Comparison of ENCODE assay signal across 3 fruit fly cellular contexts in genomic region chr3L:16041260-16042079, dm6.
TF ChIP-seq lines count a peak whose summit lies in the region.

No protein-coding gene starts in this region.

TF ChIP-seq in whole organism, embryonic, 481 proteins besides CTCF, POLR2A, EP300 and RAD21 (continued from another document):
- TF ChIP-seq Dbx (GFP tag; IDR thresholded peaks at IDR 0.05; lab: Robert Waterston, UW) (peak; percentile 7; the same call in 1 of the 3 replicates), chm (GFP tag; IDR thresholded peaks at IDR 0.05; lab: Robert Waterston, UW) (peak; percentile 13; the same call in 1 of the 2 replicates), ash1 (GFP tag; optimal IDR thresholded peaks at IDR 0.05; lab: Kevin White, UChicago) (peak; percentile 8), bsh (GFP tag; optimal IDR thresholded peaks at IDR 0.05; lab: Kevin White, UChicago) (peak in 1 of 2 experiments; percentile 76), crc (GFP tag; optimal IDR thresholded peaks at IDR 0.05; lab: Kevin White, UChicago) (no peak), CG6272 (GFP tag; IDR thresholded peaks at IDR 0.05; lab: Robert Waterston, UW) (peak; percentile 30; the same call in 1 of the 2 replicates), ham (GFP tag; IDR thresholded peaks at IDR 0.05; lab: Robert Waterston, UW) (no peak), Ets65A (GFP tag; lab: Kevin White, UChicago) (no peak), CG6813 (GFP tag; optimal IDR thresholded peaks at IDR 0.05; lab: Kevin White, UChicago) (no peak), cg (GFP tag; optimal IDR thresholded peaks at IDR 0.05; lab: Kevin White, UChicago) (peak; percentile 24), mld (GFP tag; IDR thresholded peaks at IDR 0.05; lab: Robert Waterston, UW; ENCODE audit: partially characterized antibody) (0 out of 3 replicates have a peak, but pooled peaks have one; percentile 53), nom (GFP tag; optimal IDR thresholded peaks at IDR 0.05; lab: Kevin White, UChicago) (peak; percentile 97), Med (GFP tag; lab: Kevin White, UChicago) (peak; percentile 20), Opbp (GFP tag; IDR thresholded peaks at IDR 0.05; lab: Robert Waterston, UW; ENCODE audit: partially characterized antibody) (0 out of 3 replicates have a peak, but pooled peaks have one; percentile 27), CG2199 (GFP tag; IDR thresholded peaks at IDR 0.05; lab: Robert Waterston, UW) (peak; percentile 62; the same call in 1 of the 3 replicates), CG13123 (GFP tag; optimal IDR thresholded peaks at IDR 0.05; lab: Kevin White, UChicago) (no peak)

TF ChIP-seq in whole organism, prepupa, 60 proteins besides CTCF, POLR2A, EP300 and RAD21 (continued from another document):
- TF ChIP-seq Ets21C (GFP tag; optimal IDR thresholded peaks at IDR 0.05; lab: Kevin White, UChicago) (no peak), salr (GFP tag; optimal IDR thresholded peaks at IDR 0.05; lab: Kevin White, UChicago) (peak; percentile 42 to 73), CG8119 (GFP tag; IDR thresholded peaks at IDR 0.05; lab: Robert Waterston, UW) (peak; percentile 79), CG11294 (GFP tag; IDR thresholded peaks at IDR 0.05; lab: Robert Waterston, UW) (peak; percentile 40; the same call in 1 of the 2 replicates), eg (GFP tag; IDR thresholded peaks at IDR 0.05; lab: Robert Waterston, UW) (peak; percentile 75), OdsH (GFP tag; optimal IDR thresholded peaks at IDR 0.05; lab: Kevin White, UChicago) (peak; percentile 24), net (GFP tag; optimal IDR thresholded peaks at IDR 0.05; lab: Kevin White, UChicago) (peak; percentile 43), Lpt (GFP tag; optimal IDR thresholded peaks at IDR 0.05; lab: Kevin White, UChicago) (peak; percentile 82), vri (GFP tag; optimal IDR thresholded peaks at IDR 0.05; lab: Kevin White, UChicago) (peak; percentile 31), Sox14 (GFP tag; optimal IDR thresholded peaks at IDR 0.05; lab: Kevin White, UChicago) (peak; percentile 61), Met (GFP tag; optimal IDR thresholded peaks at IDR 0.05; lab: Kevin White, UChicago) (peak; percentile 22), CG3032 (tag; optimal IDR thresholded peaks at IDR 0.05; lab: Kevin White, UChicago) (peak; percentile 20), topi (GFP tag; optimal IDR thresholded peaks at IDR 0.05; lab: Kevin White, UChicago) (peak; percentile 13), fd85E (GFP tag; optimal IDR thresholded peaks at IDR 0.05; lab: Kevin White, UChicago) (no peak), fd59A (GFP tag; optimal IDR thresholded peaks at IDR 0.05; lab: Kevin White, UChicago) (no peak), Sox102F (GFP tag; optimal IDR thresholded peaks at IDR 0.05; lab: Kevin White, UChicago) (peak; percentile 23), dac (GFP tag; optimal IDR thresholded peaks at IDR 0.05; lab: Kevin White, UChicago) (peak; percentile 20), Smox (GFP tag; optimal IDR thresholded peaks at IDR 0.05; lab: Kevin White, UChicago) (peak; percentile 4), Ets96B (tag; optimal IDR thresholded peaks at IDR 0.05; lab: Kevin White, UChicago) (peak; percentile 32), acj6 (GFP tag; optimal IDR thresholded peaks at IDR 0.05; lab: Kevin White, UChicago) (peak; percentile 16), Hr38 (GFP tag; optimal IDR thresholded peaks at IDR 0.05; lab: Kevin White, UChicago) (no peak), CG8319 (GFP tag; optimal IDR thresholded peaks at IDR 0.05; lab: Kevin White, UChicago) (no peak), Hr4 (GFP tag; optimal IDR thresholded peaks at IDR 0.05; lab: Kevin White, UChicago) (peak; percentile 29), dsx (GFP tag; optimal IDR thresholded peaks at IDR 0.05; lab: Kevin White, UChicago; ENCODE audit: poor library complexity, severe bottlenecking) (peak; percentile 21), Eip78C (GFP tag; lab: Kevin White, UChicago) (peak; percentile 76), cyc (GFP tag; optimal IDR thresholded peaks at IDR 0.05; lab: Kevin White, UChicago) (no peak), CG4318 (GFP tag; optimal IDR thresholded peaks at IDR 0.05; lab: Kevin White, UChicago) (no peak), CG32006 (GFP tag; optimal IDR thresholded peaks at IDR 0.05; lab: Kevin White, UChicago) (peak; percentile 36), CG6808 (GFP tag; optimal IDR thresholded peaks at IDR 0.05; lab: Kevin White, UChicago) (peak; percentile 89), CG6854 (GFP tag; optimal IDR thresholded peaks at IDR 0.05; lab: Kevin White, UChicago) (peak; percentile 93), CG10669 (GFP tag; optimal IDR thresholded peaks at IDR 0.05; lab: Kevin White, UChicago) (peak; percentile 49), CG3919 (GFP tag; optimal IDR thresholded peaks at IDR 0.05; lab: Kevin White, UChicago) (peak; percentile 27), Sox15 (GFP tag; optimal IDR thresholded peaks at IDR 0.05; lab: Kevin White, UChicago) (no peak), CG1621 (tag; optimal IDR thresholded peaks at IDR 0.05; lab: Kevin White, UChicago) (peak; percentile 75), CG6163 (GFP tag; IDR thresholded peaks at IDR 0.05; lab: Robert Waterston, UW) (peak; percentile 65), CG6276 (GFP tag; optimal IDR thresholded peaks at IDR 0.05; lab: Kevin White, UChicago) (peak; percentile 90), svp (GFP tag; lab: Kevin White, UChicago) (peak; percentile 98), Gug (GFP tag; IDR thresholded peaks at IDR 0.05; lab: Robert Waterston, UW) (0 out of 2 replicates have a peak, but pooled peaks have one; percentile 8), CG7368 (GFP tag; optimal IDR thresholded peaks at IDR 0.05; lab: Kevin White, UChicago) (peak; percentile 28), lz (GFP tag; optimal IDR thresholded peaks at IDR 0.05; lab: Kevin White, UChicago) (no peak)
TF ChIP-seq in whole organism, prepupa: peak in this region for 43.

TF ChIP-seq in whole organism, wandering third instar larva, 38 proteins besides CTCF, POLR2A, EP300 and RAD21 (continued from another document):
- TF ChIP-seq dl (GFP tag; optimal IDR thresholded peaks at IDR 0.05; lab: Kevin White, UChicago; ENCODE audit: insufficient read depth in 1 of 2, partially characterized antibody in 2 of 2) (peak in 1 of 2 experiments; percentile 5), GATAd (GFP tag; optimal IDR thresholded peaks at IDR 0.05; lab: Kevin White, UChicago) (no peak), woc (GFP tag; optimal IDR thresholded peaks at IDR 0.05; lab: Kevin White, UChicago) (peak; percentile 23), Dfd (GFP tag; optimal IDR thresholded peaks at IDR 0.05; lab: Kevin White, UChicago) (no peak), brk (GFP tag; optimal IDR thresholded peaks at IDR 0.05; lab: Kevin White, UChicago) (peak; percentile 30), CrebA (GFP tag; optimal IDR thresholded peaks at IDR 0.05; lab: Kevin White, UChicago; ENCODE audit: borderline replicate concordance) (no peak), Jra (GFP tag; optimal IDR thresholded peaks at IDR 0.05; lab: Kevin White, UChicago) (no peak), Vsx2 (GFP tag; optimal IDR thresholded peaks at IDR 0.05; lab: Kevin White, UChicago; ENCODE audit: partially characterized antibody) (no peak), Abd-B (GFP tag; optimal IDR thresholded peaks at IDR 0.05; lab: Kevin White, UChicago) (no peak), Rel (GFP tag; optimal IDR thresholded peaks at IDR 0.05; lab: Kevin White, UChicago) (no peak), Rel (tag; optimal IDR thresholded peaks at IDR 0.05; lab: Kevin White, UChicago) (peak; percentile 46), Hr83 (GFP tag; optimal IDR thresholded peaks at IDR 0.05; lab: Kevin White, UChicago; ENCODE audit: poor library complexity, severe bottlenecking) (peak; percentile 58)
